Fruit fly (Drosophila melanogaster) whole organism, pupa: Measurements from ENCODE around the gene HDAC4.
A peak's percentile ranks its signal among the peaks of the same experiment; 100 is the strongest.

Source experiments
- CG17806 ChIP-seq: fragments of 200-800 bp; sonication (Bioruptor generic); optimal IDR thresholded peaks from 2 replicates; lab custom pipeline; 2018; ENCODE audit warnings: missing biosample characterization, mild to moderate bottlenecking, missing genetic modification characterization, moderate library complexity
- CG32121 ChIP-seq: fragments of 200-800 bp; sonication (Bioruptor generic); IDR thresholded peaks from 2 replicates; pipeline ENCODE4 v1.3.6; 2022; ENCODE audit warnings: missing biosample characterization, missing genetic modification characterization
- CG4496 ChIP-seq: fragments of 200-800 bp; sonication (Bioruptor generic); IDR thresholded peaks from 3 replicates; pipeline ENCODE4 v1.3.6; 2022; ENCODE audit warnings: missing biosample characterization, missing genetic modification characterization
- CG8301 ChIP-seq: fragments of 200-800 bp; sonication (Bioruptor generic); optimal IDR thresholded peaks from 2 replicates; lab custom pipeline; 2018; ENCODE audit warnings: missing biosample characterization, mild to moderate bottlenecking, missing genetic modification characterization
- D1 ChIP-seq: fragments of 200-800 bp; sonication (Bioruptor generic); optimal IDR thresholded peaks from 2 replicates; lab custom pipeline; 2018; ENCODE audit warnings: missing biosample characterization, mild to moderate bottlenecking, missing genetic modification characterization, moderate library complexity
- Pif1B ChIP-seq: fragments of 200-800 bp; sonication (Bioruptor generic); optimal IDR thresholded peaks from 3 replicates; lab custom pipeline; 2016; ENCODE audit warnings: missing biosample characterization, missing genetic modification characterization
- gl ChIP-seq: fragments of 200-800 bp; sonication (Bioruptor generic); optimal IDR thresholded peaks from 2 replicates; lab custom pipeline; 2018; ENCODE audit warnings: missing biosample characterization, mild to moderate bottlenecking, missing genetic modification characterization

- TF ChIP-seq Pif1B (GFP tag; lab: Kevin White, UChicago) (peak; percentile 82), gl (tag; lab: Kevin White, UChicago) (peak; percentile 36), CG4496 (GFP tag; lab: Robert Waterston, UW) (peak; percentile 75; the same call in 2 of the 3 replicates), CG17806 (tag; lab: Kevin White, UChicago) (peak; percentile 82), CG32121 (peak; percentile 40; the same call in 1 of the 2 replicates), CG8301 (tag; lab: Kevin White, UChicago) (peak; percentile 67), D1 (tag; lab: Kevin White, UChicago) (peak; percentile 54)
Observed at dm6 chrX:13244462-13244861, 41.0 kb downstream of the HDAC4 start.
